Worm (Caenorhabditis elegans) whole organism, L2 larva: Measurements from ENCODE around the gene F53H1.3.

Experiments
- C34F6.9 ChIP-seq: fragments of 150-350 bp; optimal IDR thresholded peaks from 2 replicates; lab custom pipeline; 2014; ENCODE audit warnings: missing biosample characterization, missing genetic modification characterization
- F13H6.1 ChIP-seq: sonication (generic microtip); optimal IDR thresholded peaks from 2 replicates; lab custom pipeline; 2016; ENCODE audit warnings: missing genetic modification characterization, missing compliant biosample characterization
- R02D3.7 ChIP-seq: fragments of 150-350 bp; optimal IDR thresholded peaks from 2 replicates; lab custom pipeline; 2014; ENCODE audit warnings: missing biosample characterization, missing genetic modification characterization
- Y55F3AM.14 ChIP-seq: fragments of 200-800 bp; sonication (Bioruptor generic); optimal IDR thresholded peaks from 2 replicates; lab custom pipeline; 2018; ENCODE audit warnings: mild to moderate bottlenecking, missing genetic modification characterization, missing compliant biosample characterization
- ZK546.5 ChIP-seq: sonication (generic microtip); optimal IDR thresholded peaks from 2 replicates; lab custom pipeline; 2017; ENCODE audit warnings: missing biosample characterization, missing genetic modification characterization
- alr-1 ChIP-seq: fragments of 150-350 bp; optimal IDR thresholded peaks from 2 replicates; lab custom pipeline; 2014; ENCODE audit warnings: missing biosample characterization, missing genetic modification characterization
- aly-2 ChIP-seq: fragments of 150-350 bp; optimal IDR thresholded peaks from 2 replicates; lab custom pipeline; 2014; ENCODE audit warnings: missing biosample characterization, missing genetic modification characterization
- ama-1 ChIP-seq: fragments of 150-350 bp; optimal IDR thresholded peaks from 2 replicates; lab custom pipeline; 2018; ENCODE audit warnings: inconsistent platforms
- ceh-16 ChIP-seq: fragments of 150-350 bp; optimal IDR thresholded peaks from 2 replicates; lab custom pipeline; 2014; ENCODE audit warnings: missing biosample characterization, missing genetic modification characterization
- ceh-82 ChIP-seq: fragments of 150-350 bp; optimal IDR thresholded peaks from 2 replicates; lab custom pipeline; 2014; ENCODE audit warnings: missing biosample characterization, missing genetic modification characterization
- crh-2 ChIP-seq: sonication (generic microtip); optimal IDR thresholded peaks from 2 replicates; lab custom pipeline; 2017; ENCODE audit warnings: missing biosample characterization, missing genetic modification characterization
- dmd-4 ChIP-seq: sonication (generic microtip); optimal IDR thresholded peaks from 2 replicates; lab custom pipeline; 2017; ENCODE audit warnings: missing biosample characterization, missing genetic modification characterization
- egl-27 ChIP-seq: sonication (generic microtip); optimal IDR thresholded peaks from 3 replicates; lab custom pipeline; 2017; ENCODE audit warnings: missing biosample characterization, missing genetic modification reagents, missing genetic modification characterization
- fos-1 ChIP-seq: fragments of 150-350 bp; optimal IDR thresholded peaks from 2 replicates; lab custom pipeline; 2014; ENCODE audit warnings: missing biosample characterization, missing genetic modification characterization
- gmeb-1 ChIP-seq: fragments of 150-350 bp; optimal IDR thresholded peaks from 2 replicates; lab custom pipeline; 2014; ENCODE audit warnings: missing biosample characterization, missing genetic modification characterization
- lin-11 ChIP-seq: fragments of 150-350 bp; sonication (generic microtip); optimal IDR thresholded peaks from 2 replicates; lab custom pipeline; 2014; ENCODE audit warnings: missing biosample characterization, missing genetic modification characterization, inconsistent platforms, mixed read lengths
- lin-13 ChIP-seq: fragments of 150-350 bp; optimal IDR thresholded peaks from 2 replicates; lab custom pipeline; 2014; ENCODE audit warnings: missing biosample characterization, missing genetic modification reagents, missing genetic modification characterization
- lsy-2 ChIP-seq, 2 experiments: fragments of 150-350 bp in 1 of 2; sonication (generic microtip) in 1 of 2; optimal IDR thresholded peaks; 2 replicates each; lab custom pipeline; 2014 to 2017; ENCODE audit warnings: missing biosample characterization in 2 of 2, missing genetic modification characterization in 2 of 2
- mab-5 ChIP-seq: fragments of 150-350 bp; optimal IDR thresholded peaks from 2 replicates; lab custom pipeline; 2014; ENCODE audit warnings: missing biosample characterization, missing genetic modification characterization
- nhr-12 ChIP-seq: fragments of 150-350 bp; optimal IDR thresholded peaks from 2 replicates; lab custom pipeline; 2014; ENCODE audit warnings: missing biosample characterization, missing genetic modification characterization
- nhr-129 ChIP-seq: fragments of 150-350 bp; optimal IDR thresholded peaks from 2 replicates; lab custom pipeline; 2014; ENCODE audit warnings: missing biosample characterization, missing genetic modification characterization
- nhr-23 ChIP-seq: fragments of 150-350 bp; optimal IDR thresholded peaks from 2 replicates; lab custom pipeline; 2014; ENCODE audit warnings: missing biosample characterization, missing genetic modification reagents, missing genetic modification characterization
- nhr-25 ChIP-seq: fragments of 150-350 bp; sonication (generic microtip); optimal IDR thresholded peaks from 3 replicates; lab custom pipeline; 2014; ENCODE audit warnings: missing biosample characterization, missing genetic modification characterization
- nhr-6 ChIP-seq: fragments of 150-350 bp; optimal IDR thresholded peaks from 2 replicates; lab custom pipeline; 2014; ENCODE audit warnings: missing biosample characterization, missing genetic modification characterization
- peb-1 ChIP-seq: fragments of 150-350 bp; optimal IDR thresholded peaks from 2 replicates; lab custom pipeline; 2014; ENCODE audit warnings: missing biosample characterization, missing genetic modification characterization
- skn-1 ChIP-seq: sonication (generic microtip); optimal IDR thresholded peaks from 2 replicates; lab custom pipeline; 2017; ENCODE audit warnings: missing biosample characterization, missing genetic modification characterization
- sma-3 ChIP-seq: sonication (generic microtip); optimal IDR thresholded peaks from 2 replicates; lab custom pipeline; 2016; ENCODE audit warnings: missing genetic modification reagents, missing genetic modification characterization, missing compliant biosample characterization
- sma-9 ChIP-seq, 2 experiments: fragments of 150-350 bp in 1 of 2; sonication (generic microtip) in 1 of 2; optimal IDR thresholded peaks; 2 replicates each; lab custom pipeline; 2014 to 2016; ENCODE audit warnings: missing genetic modification characterization in 2 of 2, mild to moderate bottlenecking in 1 of 2, missing biosample characterization in 1 of 2, missing compliant biosample characterization in 1 of 2, missing genetic modification reagents in 1 of 2, moderate library complexity in 1 of 2
- unc-39 ChIP-seq: fragments of 150-350 bp; optimal IDR thresholded peaks from 2 replicates; lab custom pipeline; 2014; ENCODE audit warnings: missing biosample characterization, missing genetic modification characterization
- unc-55 ChIP-seq: fragments of 150-350 bp; sonication (generic microtip); optimal IDR thresholded peaks from 3 replicates; lab custom pipeline; 2014; ENCODE audit warnings: missing biosample characterization, missing genetic modification reagents, missing genetic modification characterization
- ztf-1 ChIP-seq: fragments of 200-800 bp; sonication (Bioruptor generic); conservative IDR thresholded peaks from 2 replicates; pipeline ENCODE4 v1.3.6; 2022; ENCODE audit warnings: missing genetic modification characterization, missing compliant biosample characterization
- ztf-11 ChIP-seq: sonication (generic microtip); optimal IDR thresholded peaks from 2 replicates; lab custom pipeline; 2017; ENCODE audit warnings: missing biosample characterization, missing genetic modification characterization
- ztf-4 ChIP-seq: fragments of 150-350 bp; optimal IDR thresholded peaks from 2 replicates; lab custom pipeline; 2014; ENCODE audit warnings: missing biosample characterization, missing genetic modification characterization

The F53H1.3 gene

ce11 chrIV:1328682-1329212 lies at the start of gene F53H1.3:
Gene F53H1.3 (plus strand): TSS chrIV:1329162.
- TF ChIP-seq skn-1 (tag; lab: Kevin White, UChicago) (no peak), nhr-25 (peak; percentile 31), fos-1 (no peak), Y55F3AM.14 (GFP tag; lab: Kevin White, UChicago) (no peak), C34F6.9 (tag; lab: Kevin White, UChicago) (no peak), mab-5 (tag; lab: Kevin White, UChicago) (no peak), F13H6.1 (tag; lab: Kevin White, UChicago) (peak; percentile 40), unc-39 (tag; lab: Kevin White, UChicago) (no peak), aly-2 (tag; lab: Kevin White, UChicago) (no peak), ZK546.5 (tag; lab: Kevin White, UChicago) (no peak), ama-1 (lab: Kevin White, UChicago) (no peak), R02D3.7 (no peak), lsy-2 (tag; optimal IDR thresholded peaks at IDR 0.05; lab: Kevin White, UChicago) (peak in 1 of 2 experiments; percentile 84), nhr-129 (peak; percentile 10), egl-27 (no peak), lin-13 (GFP tag; lab: Kevin White, UChicago) (peak; percentile 53), peb-1 (tag; lab: Kevin White, UChicago) (no peak), unc-55 (GFP tag; lab: Kevin White, UChicago) (peak; percentile 49), sma-3 (GFP tag; lab: Kevin White, UChicago) (no peak), gmeb-1 (tag; lab: Kevin White, UChicago) (peak; percentile 63)

- peak; percentile 74 for TF ChIP-seq fos-1
- TF ChIP-seq unc-39 (tag; lab: Kevin White, UChicago): no peak
These were observed 44.1 kb upstream of the F53H1.3 start for ce11 chrIV:1284877-1285276.

ce11 chrIV:1286549-1286948 lies 42.4 kb upstream of the F53H1.3 start:
- no peak for TF ChIP-seq nhr-12 (tag; lab: Kevin White, UChicago)

ce11 chrIV:1289327-1289726 lies 39.6 kb upstream of the F53H1.3 start, which contains the start of gene plst-1:
Gene plst-1 (plus strand): TSS chrIV:1289627.
- TF ChIP-seq ceh-82 (tag; lab: Kevin White, UChicago): no peak
- TF ChIP-seq unc-39 (tag; lab: Kevin White, UChicago): no peak

- TF ChIP-seq skn-1 (tag; lab: Kevin White, UChicago) (no peak), nhr-12 (tag; lab: Kevin White, UChicago) (no peak), alr-1 (tag; lab: Kevin White, UChicago) (no peak), ztf-1 (GFP tag; lab: Robert Waterston, UW) (no peak), ama-1 (lab: Kevin White, UChicago) (no peak), sma-9 (GFP tag; optimal IDR thresholded peaks at IDR 0.05; lab: Kevin White, UChicago) (no peak), sma-9 (tag; optimal IDR thresholded peaks at IDR 0.05; lab: Kevin White, UChicago) (no peak), peb-1 (tag; lab: Kevin White, UChicago) (no peak), R02D3.7 (no peak)
These were observed 30.0 kb upstream of the F53H1.3 start for ce11 chrIV:1298984-1299383.

ce11 chrIV:1309600-1310207 lies 19.3 kb upstream of the F53H1.3 start, which contains the start of the genes ddx-46 and F53H1.4:
Gene ddx-46 (minus strand): TSS chrIV:1309650.
Gene F53H1.4 (plus strand): TSS chrIV:1310166.
- TF ChIP-seq crh-2 (tag; lab: Kevin White, UChicago) (no peak), nhr-25 (peak; percentile 28), C34F6.9 (tag; lab: Kevin White, UChicago) (peak; percentile 17), ceh-82 (tag; lab: Kevin White, UChicago) (no peak), ztf-4 (tag; lab: Kevin White, UChicago) (no peak), sma-3 (GFP tag; lab: Kevin White, UChicago) (peak; percentile 4), unc-55 (GFP tag; lab: Kevin White, UChicago) (peak; percentile 71), nhr-6 (tag; lab: Kevin White, UChicago) (no peak), gmeb-1 (tag; lab: Kevin White, UChicago) (peak; percentile 88), nhr-129 (peak; percentile 18), ztf-11 (tag; lab: Kevin White, UChicago) (no peak), lin-11 (no peak), ceh-16 (tag; lab: Kevin White, UChicago) (no peak), lin-13 (GFP tag; lab: Kevin White, UChicago) (peak; percentile 9), unc-39 (tag; lab: Kevin White, UChicago) (no peak), nhr-23 (tag; lab: Kevin White, UChicago) (no peak), lsy-2 (tag; optimal IDR thresholded peaks at IDR 0.05; lab: Kevin White, UChicago) (peak; percentile 31 to 62), F13H6.1 (tag; lab: Kevin White, UChicago) (no peak), dmd-4 (no peak), egl-27 (peak; percentile 0), skn-1 (tag; lab: Kevin White, UChicago) (no peak)
